Worm (Caenorhabditis elegans): ENCODE measurements around the gene Y41D4B.14.

The Y41D4B.14 gene

ce11 chrIV:1549095-1550093, 27.4 kb upstream of the Y41D4B.14 start:
- TF ChIP-seq mxl-3 (GFP tag; optimal IDR thresholded peaks at IDR 0.05), result peak; percentile 9
- no peak for TF ChIP-seq Y75B8A.6 (GFP tag; IDR thresholded peaks at IDR 0.05)
- TF ChIP-seq mep-1 (tag; optimal IDR thresholded peaks at IDR 0.05), result no peak
- TF ChIP-seq madf-5 (GFP tag; IDR thresholded peaks at IDR 0.05), result peak in 1 of 2 experiments; percentile 100; a peak in 2 of 4 replicates
- TF ChIP-seq daf-19 (GFP tag; conservative IDR thresholded peaks at IDR 0.05), result no peak
- TF ChIP-seq zag-1 (tag; optimal IDR thresholded peaks at IDR 0.05), result no peak
- TF ChIP-seq php-3 (GFP tag; IDR thresholded peaks at IDR 0.05), result no peak
- TF ChIP-seq nhr-48 (tag; optimal IDR thresholded peaks at IDR 0.05), result no peak
- no peak for TF ChIP-seq zip-2 (tag; optimal IDR thresholded peaks at IDR 0.05)
- no peak for TF ChIP-seq sdz-12 (GFP tag; optimal IDR thresholded peaks at IDR 0.05)
- no peak for TF ChIP-seq zip-11 (GFP tag; IDR thresholded peaks at IDR 0.05)
- TF ChIP-seq F49E8.2 (tag; optimal IDR thresholded peaks at IDR 0.05; ENCODE audit: borderline replicate concordance), result no peak
- TF ChIP-seq nhr-28 (tag; optimal IDR thresholded peaks at IDR 0.05), result no peak
- TF ChIP-seq lim-7 (GFP tag; IDR thresholded peaks at IDR 0.05), result no peak
- no peak for TF ChIP-seq daf-8 (GFP tag; IDR thresholded peaks at IDR 0.05)
- no peak for TF ChIP-seq cey-2 (tag; optimal IDR thresholded peaks at IDR 0.05; ENCODE audit: borderline replicate concordance, insufficient read depth)
- TF ChIP-seq mes-2 (tag; optimal IDR thresholded peaks at IDR 0.05; ENCODE audit: poor library complexity, severe bottlenecking), result peak; percentile 5
- no peak for TF ChIP-seq F37D6.2 (tag; optimal IDR thresholded peaks at IDR 0.05)
- no peak for TF ChIP-seq mxl-2 (GFP tag; conservative IDR thresholded peaks at IDR 0.05)
- TF ChIP-seq hlh-11 (tag; optimal IDR thresholded peaks at IDR 0.05), result no peak
- no peak for TF ChIP-seq unc-39 (tag; optimal IDR thresholded peaks at IDR 0.05)
- no peak for TF ChIP-seq tag-97 (GFP tag; IDR thresholded peaks at IDR 0.05)
- TF ChIP-seq dmd-9 (GFP tag; IDR thresholded peaks at IDR 0.05), result no peak
- TF ChIP-seq egl-43 (GFP tag; IDR thresholded peaks at IDR 0.05), result peak; percentile 50; the same call in 1 of the 2 replicates
- no peak for TF ChIP-seq zfp-3 (GFP tag; conservative IDR thresholded peaks at IDR 0.05)
- no peak for TF ChIP-seq ztf-7 (tag; optimal IDR thresholded peaks at IDR 0.05)
- TF ChIP-seq aha-1 (tag), result peak; percentile 84
- no peak for TF ChIP-seq nhr-25 (tag; optimal IDR thresholded peaks at IDR 0.05; ENCODE audit: borderline replicate concordance, insufficient read depth)
- TF ChIP-seq duxl-1 (tag; optimal IDR thresholded peaks at IDR 0.05; ENCODE audit: poor library complexity), result no peak
- no peak for TF ChIP-seq pqm-1 (tag; optimal IDR thresholded peaks at IDR 0.05)
- no peak for TF ChIP-seq nhr-41 (GFP tag; IDR thresholded peaks at IDR 0.05)
- TF ChIP-seq nhr-11 (tag; optimal IDR thresholded peaks at IDR 0.05), result no peak
- no peak for TF ChIP-seq snpc-1.2 (GFP tag; IDR thresholded peaks at IDR 0.05)
- TF ChIP-seq dmd-6 (GFP tag; IDR thresholded peaks at IDR 0.05), result no peak
- 0 out of 2 replicates have a peak, but pooled peaks have one; percentile 17 for TF ChIP-seq tra-1 (GFP tag; IDR thresholded peaks at IDR 0.05)
- TF ChIP-seq lin-29 (GFP tag; IDR thresholded peaks at IDR 0.05), result no peak
- no peak for TF ChIP-seq ceh-20 (GFP tag; IDR thresholded peaks at IDR 0.05)
- no peak for TF ChIP-seq lir-3 (tag; optimal IDR thresholded peaks at IDR 0.05)
- TF ChIP-seq lin-39 (tag; optimal IDR thresholded peaks at IDR 0.05), result no peak
- TF ChIP-seq dpl-1 (GFP tag; optimal IDR thresholded peaks at IDR 0.05), result no peak
- no peak for TF ChIP-seq lsy-2 (tag; optimal IDR thresholded peaks at IDR 0.05)
- TF ChIP-seq ama-1 (optimal IDR thresholded peaks at IDR 0.05), result peak; percentile 85
- TF ChIP-seq mdt-29 (GFP tag; IDR thresholded peaks at IDR 0.05), result no peak
- peak; percentile 9 for TF ChIP-seq nhr-111 (GFP tag; optimal IDR thresholded peaks at IDR 0.05)
- TF ChIP-seq lin-1 (GFP tag; IDR thresholded peaks at IDR 0.05), result no peak
- no peak for TF ChIP-seq madf-9 (GFP tag; conservative IDR thresholded peaks at IDR 0.05)
- TF ChIP-seq lin-13 (GFP tag; optimal IDR thresholded peaks at IDR 0.05), result no peak
- TF ChIP-seq D1046.2 (GFP tag; IDR thresholded peaks at IDR 0.05), result no peak
- TF ChIP-seq nhr-42 (GFP tag; IDR thresholded peaks at IDR 0.05), result no peak

Measured in whole organism, L4 larva.